Worm (Caenorhabditis elegans) whole organism, midembryonic: ENCODE data around the gene Y113G7B.15.

ENCODE experiments used
- T22C8.4 ChIP-seq: fragments of 200-800 bp; sonication (Bioruptor generic); IDR thresholded peaks from 2 replicates; pipeline ENCODE4 v1.3.6; 2022; ENCODE audit warnings: missing genetic modification characterization, missing compliant biosample characterization
- flt-1 ChIP-seq: fragments of 200-800 bp; sonication (Bioruptor generic); IDR thresholded peaks from 2 replicates; pipeline ENCODE4 v1.3.6; 2022; ENCODE audit warnings: missing genetic modification characterization, missing compliant biosample characterization
- ref-1 ChIP-seq: fragments of 200-800 bp; sonication (Bioruptor generic); conservative IDR thresholded peaks from 2 replicates; pipeline ENCODE4 v1.3.6; 2022; ENCODE audit warnings: missing genetic modification reagents, missing genetic modification characterization, missing compliant biosample characterization
- tab-1 ChIP-seq: fragments of 200-800 bp; sonication (Bioruptor generic); IDR thresholded peaks from 2 replicates; pipeline ENCODE4 v1.3.6; 2022; ENCODE audit warnings: missing genetic modification characterization, missing compliant biosample characterization
- ztf-23 ChIP-seq: fragments of 200-800 bp; sonication (Bioruptor generic); IDR thresholded peaks from 2 replicates; pipeline ENCODE4 v1.3.6; 2022; ENCODE audit warnings: missing genetic modification reagents, missing genetic modification characterization, missing compliant biosample characterization
- ztf-29 ChIP-seq: fragments of 200-800 bp; sonication (Bioruptor generic); IDR thresholded peaks from 2 replicates; pipeline ENCODE4 v1.3.6; 2022; ENCODE audit warnings: missing genetic modification reagents, missing genetic modification characterization, missing compliant biosample characterization

DNA sequence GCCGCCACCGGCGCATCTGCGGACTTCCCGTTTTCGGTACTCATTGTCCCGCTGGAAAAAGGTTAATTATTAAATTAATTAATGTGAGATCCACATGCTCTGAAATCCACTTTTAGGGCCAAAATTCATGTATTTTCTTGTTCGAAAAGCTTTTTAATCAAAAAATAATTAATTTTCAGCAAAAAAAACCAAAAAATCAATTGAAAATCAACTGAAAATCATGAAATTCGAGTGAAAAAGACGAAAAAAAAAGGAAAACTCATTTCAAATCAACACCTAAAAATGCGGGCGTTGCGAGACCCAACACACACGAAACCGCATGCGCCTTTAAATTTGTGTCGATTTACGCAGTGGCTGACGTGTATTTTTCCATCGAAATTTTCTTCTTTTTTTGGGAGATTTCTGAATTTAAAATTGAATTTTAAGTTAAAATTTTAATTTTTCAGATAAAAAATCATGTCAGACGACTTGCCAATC is 36.1 kb upstream of the Y113G7B.15 start, which contains the start of the genes prmt-1 and cdkr-3:
- TF ChIP-seq ref-1 (GFP tag; lab: Robert Waterston, UW): no peak
- no peak for TF ChIP-seq tab-1
- TF ChIP-seq flt-1: no peak
- TF ChIP-seq ztf-29 (GFP tag; lab: Robert Waterston, UW): no peak
- no peak for TF ChIP-seq T22C8.4 (GFP tag; lab: Robert Waterston, UW)
- no peak for TF ChIP-seq ztf-23 (GFP tag; lab: Robert Waterston, UW)
